Fruit fly (Drosophila melanogaster) whole organism, wandering third instar larva: ENCODE measurements around the gene Herp.

Source experiments
- Abd-B ChIP-seq: fragments of >200 bp; optimal IDR thresholded peaks from 2 replicates; lab custom pipeline; 2017; ENCODE audit warnings: missing biosample characterization, missing genetic modification characterization
- CG32264 ChIP-seq: fragments of 200-800 bp; sonication (Bioruptor generic); optimal IDR thresholded peaks from 2 replicates; lab custom pipeline; 2016; ENCODE audit warnings: missing biosample characterization, missing genetic modification characterization
- CG9705 ChIP-seq: fragments of 200-800 bp; sonication (Bioruptor generic); optimal IDR thresholded peaks from 2 replicates; lab custom pipeline; 2018; ENCODE audit warnings: missing biosample characterization, mild to moderate bottlenecking, missing genetic modification characterization
- CrebA ChIP-seq: fragments of 200-800 bp; sonication (Bioruptor generic); optimal IDR thresholded peaks from 2 replicates; lab custom pipeline; 2016; ENCODE audit warnings: missing biosample characterization, mild to moderate bottlenecking, missing genetic modification characterization, borderline replicate concordance
- Dfd ChIP-seq: fragments of >200 bp; optimal IDR thresholded peaks from 2 replicates; lab custom pipeline; 2017; ENCODE audit warnings: missing biosample characterization, missing genetic modification characterization
- Dif ChIP-seq: fragments of 200-275, 200-300 bp; sonication (Bioruptor generic); optimal IDR thresholded peaks from 2 replicates; lab custom pipeline; 2018; ENCODE audit warnings: missing biosample characterization, missing genetic modification characterization; ENCODE audit not compliant: partially characterized antibody
- GATAd ChIP-seq: sonication (Bioruptor generic); optimal IDR thresholded peaks from 2 replicates; lab custom pipeline; 2016; ENCODE audit warnings: missing biosample characterization, missing genetic modification characterization
- HLH106 ChIP-seq: fragments of 200-800 bp; optimal IDR thresholded peaks from 3 replicates; lab custom pipeline; 2019; ENCODE audit warnings: missing biosample characterization, mild to moderate bottlenecking, missing genetic modification characterization, moderate library complexity
- Hnf4 ChIP-seq: fragments of 200-800 bp; sonication (Bioruptor generic); optimal IDR thresholded peaks from 2 replicates; lab custom pipeline; 2016; ENCODE audit warnings: missing biosample characterization, mild to moderate bottlenecking, missing genetic modification characterization
- Hr78 ChIP-seq: fragments of >200 bp; optimal IDR thresholded peaks from 2 replicates; lab custom pipeline; 2017; ENCODE audit warnings: missing biosample characterization, missing genetic modification characterization
- Hr83 ChIP-seq: fragments of 200-300 bp; sonication (Bioruptor generic); optimal IDR thresholded peaks from 2 replicates; lab custom pipeline; 2016; ENCODE audit warnings: missing biosample characterization, mild to moderate bottlenecking, missing genetic modification characterization, moderate library complexity; ENCODE audit not compliant: poor library complexity, severe bottlenecking
- Jra ChIP-seq: sonication (Bioruptor generic); optimal IDR thresholded peaks from 2 replicates; lab custom pipeline; 2016; ENCODE audit warnings: missing biosample characterization, missing genetic modification characterization
- Mio ChIP-seq: sonication (Bioruptor generic); optimal IDR thresholded peaks from 2 replicates; lab custom pipeline; 2016; ENCODE audit warnings: missing biosample characterization, missing genetic modification characterization
- Myc ChIP-seq: fragments of >200 bp; optimal IDR thresholded peaks from 2 replicates; lab custom pipeline; 2017
- N ChIP-seq: fragments of >200 bp; optimal IDR thresholded peaks from 2 replicates; lab custom pipeline; 2018; ENCODE audit warnings: missing biosample characterization, missing external identifiers, missing genetic modification characterization
- OdsH ChIP-seq: fragments of 200-800 bp; sonication (Bioruptor generic); optimal IDR thresholded peaks from 2 replicates; lab custom pipeline; 2016; ENCODE audit warnings: missing biosample characterization, mild to moderate bottlenecking, missing genetic modification characterization
- Rel ChIP-seq, 2 experiments: fragments of 200-800 bp; sonication (Bioruptor generic) in 1 of 2; optimal IDR thresholded peaks; 2 replicates in 1 of 2; 3 replicates in 1 of 2; lab custom pipeline; 2016 to 2019; ENCODE audit warnings: mild to moderate bottlenecking in 2 of 2, missing biosample characterization in 2 of 2, missing genetic modification characterization in 2 of 2, moderate library complexity in 1 of 2
- Sp1 ChIP-seq: fragments of 200-800 bp; sonication (Bioruptor generic); optimal IDR thresholded peaks from 3 replicates; lab custom pipeline; 2019; ENCODE audit warnings: missing biosample characterization, mild to moderate bottlenecking, missing genetic modification characterization, moderate library complexity
- Vsx2 ChIP-seq: fragments of 200-300, 225-300 bp; sonication (Bioruptor generic); optimal IDR thresholded peaks from 2 replicates; lab custom pipeline; 2018; ENCODE audit warnings: missing biosample characterization, missing genetic modification characterization; ENCODE audit not compliant: partially characterized antibody
- br ChIP-seq: fragments of 200-800 bp; sonication (Bioruptor generic); optimal IDR thresholded peaks from 2 replicates; lab custom pipeline; 2016; ENCODE audit warnings: missing biosample characterization, missing genetic modification characterization
- brk ChIP-seq: fragments of 200-800 bp; sonication (Bioruptor generic); optimal IDR thresholded peaks from 2 replicates; lab custom pipeline; 2016; ENCODE audit warnings: missing biosample characterization, mild to moderate bottlenecking, missing genetic modification characterization
- dl ChIP-seq, 2 experiments: fragments of 175-275, 200-275 bp in 1 of 2; fragments of 200-275 bp in 1 of 2; sonication (Bioruptor generic); optimal IDR thresholded peaks; lab custom pipeline; 2018; ENCODE audit warnings: mild to moderate bottlenecking in 2 of 2, missing biosample characterization in 2 of 2, missing genetic modification characterization in 2 of 2, moderate library complexity in 2 of 2; ENCODE audit not compliant: partially characterized antibody in 2 of 2, insufficient read depth in 1 of 2
- dmrt93B ChIP-seq: fragments of 200-800 bp; sonication (Bioruptor generic); optimal IDR thresholded peaks from 2 replicates; lab custom pipeline; 2018; ENCODE audit warnings: missing biosample characterization, mild to moderate bottlenecking, missing genetic modification characterization
- dsf ChIP-seq: sonication (Bioruptor generic); optimal IDR thresholded peaks from 2 replicates; lab custom pipeline; 2016; ENCODE audit warnings: missing biosample characterization, missing genetic modification characterization, borderline replicate concordance
- ey ChIP-seq: fragments of 200-800 bp; sonication (Bioruptor generic); optimal IDR thresholded peaks from 2 replicates; lab custom pipeline; 2016; ENCODE audit warnings: missing biosample characterization, missing genetic modification characterization
- foxo ChIP-seq, 2 experiments: fragments of 200-800 bp; sonication (Bioruptor generic); optimal IDR thresholded peaks; 2 replicates in 1 of 2; 3 replicates in 1 of 2; lab custom pipeline; 2016 to 2017; ENCODE audit warnings: missing biosample characterization in 2 of 2, missing genetic modification characterization in 2 of 2
- fru ChIP-seq: fragments of 200-800 bp; sonication (Bioruptor generic); optimal IDR thresholded peaks from 3 replicates; lab custom pipeline; 2016; ENCODE audit warnings: missing biosample characterization, mild to moderate bottlenecking, missing genetic modification characterization
- h ChIP-seq: fragments of 200-800 bp; sonication (Bioruptor generic); optimal IDR thresholded peaks from 3 replicates; lab custom pipeline; 2016; ENCODE audit warnings: missing biosample characterization, mild to moderate bottlenecking, missing genetic modification characterization
- jim ChIP-seq: fragments of 175-275, 200-325 bp; sonication (Bioruptor generic); optimal IDR thresholded peaks from 2 replicates; lab custom pipeline; 2016; ENCODE audit warnings: missing biosample characterization, mild to moderate bottlenecking, missing genetic modification characterization
- lola ChIP-seq: fragments of >200 bp; optimal IDR thresholded peaks from 2 replicates; lab custom pipeline; 2017; ENCODE audit warnings: missing biosample characterization, missing genetic modification characterization
- pan ChIP-seq: fragments of >200 bp; optimal IDR thresholded peaks from 2 replicates; lab custom pipeline; 2017
- psq ChIP-seq: fragments of 200-800 bp; sonication (Bioruptor generic); optimal IDR thresholded peaks from 3 replicates; lab custom pipeline; 2017; ENCODE audit warnings: missing biosample characterization, mild to moderate bottlenecking, missing genetic modification characterization, moderate library complexity
- rgr ChIP-seq: fragments of 200-800 bp; sonication (Bioruptor generic); optimal IDR thresholded peaks from 3 replicates; lab custom pipeline; 2016; ENCODE audit warnings: missing biosample characterization, mild to moderate bottlenecking, missing genetic modification characterization
- sage ChIP-seq: fragments of 200-800 bp; sonication (Bioruptor generic); optimal IDR thresholded peaks from 2 replicates; lab custom pipeline; 2016; ENCODE audit warnings: missing biosample characterization, mild to moderate bottlenecking, missing genetic modification characterization
- sv ChIP-seq: fragments of 200-800 bp; sonication (Bioruptor generic); optimal IDR thresholded peaks from 3 replicates; lab custom pipeline; 2016; ENCODE audit warnings: missing biosample characterization, missing genetic modification characterization
- tai ChIP-seq: sonication (Bioruptor generic); optimal IDR thresholded peaks from 2 replicates; lab custom pipeline; 2016; ENCODE audit warnings: missing biosample characterization, missing genetic modification characterization
- usp ChIP-seq: fragments of >200 bp; optimal IDR thresholded peaks from 2 replicates; lab custom pipeline; 2017; ENCODE audit warnings: missing biosample characterization, missing genetic modification characterization
- woc ChIP-seq: sonication (Bioruptor generic); optimal IDR thresholded peaks from 2 replicates; lab custom pipeline; 2016; ENCODE audit warnings: missing biosample characterization, mild to moderate bottlenecking, missing genetic modification characterization

Gene Herp

DNA sequence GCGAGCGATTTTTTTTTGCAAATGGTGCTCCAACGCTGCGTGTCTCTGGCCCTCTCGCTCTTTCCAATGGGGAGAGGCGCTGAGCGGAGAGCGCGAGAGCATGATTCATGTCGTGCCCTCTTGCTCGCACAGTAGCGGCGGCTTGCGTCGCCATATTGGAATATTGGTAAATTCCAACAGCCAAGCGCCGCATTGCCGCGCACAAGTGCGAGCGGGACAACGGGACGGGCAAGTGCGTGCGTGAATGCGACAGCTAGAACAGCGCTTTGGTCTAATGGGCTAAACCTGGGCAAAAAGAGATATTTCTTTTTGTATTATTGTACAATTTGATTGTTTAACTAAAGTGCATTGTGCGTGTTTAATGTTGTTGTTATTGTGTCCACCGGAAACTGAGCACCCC lies 28.4 kb upstream of the Herp start:
- TF ChIP-seq Hnf4 (GFP tag; lab: Kevin White, UChicago) (no peak), Dfd (GFP tag; lab: Kevin White, UChicago) (no peak), HLH106 (tag; lab: Kevin White, UChicago) (peak; percentile 42), CG32264 (GFP tag; lab: Kevin White, UChicago) (no peak), rgr (GFP tag; lab: Kevin White, UChicago) (peak; percentile 25), CG9705 (GFP tag; lab: Kevin White, UChicago) (peak; percentile 13), Jra (peak; percentile 87), Dif (peak; percentile 86), brk (no peak), Rel (GFP tag; optimal IDR thresholded peaks at IDR 0.05; lab: Kevin White, UChicago) (no peak), Rel (tag; optimal IDR thresholded peaks at IDR 0.05; lab: Kevin White, UChicago) (peak; percentile 39), h (peak; percentile 58), br (GFP tag; lab: Kevin White, UChicago) (peak; percentile 31), dl (GFP tag; optimal IDR thresholded peaks at IDR 0.05; lab: Kevin White, UChicago; ENCODE audit: insufficient read depth in 1 of 2, partially characterized antibody in 2 of 2) (peak; percentile 49 to 87), fru (GFP tag; lab: Kevin White, UChicago) (peak; percentile 28), Hr83 (GFP tag; lab: Kevin White, UChicago) (peak; percentile 52)

dm6 chr2L:7827045-7828004 lies 27.5 kb upstream of the Herp start, which contains the start of the genes Rack1 and mts:
Gene Rack1 (minus strand): TSS chr2L:7827315.
Gene mts (plus strand): TSS chr2L:7827650.
- TF ChIP-seq OdsH (GFP tag; lab: Kevin White, UChicago) (peak; percentile 72), Mio (GFP tag; lab: Kevin White, UChicago) (peak; percentile 74), Sp1 (GFP tag; lab: Kevin White, UChicago) (peak; percentile 85), woc (GFP tag; lab: Kevin White, UChicago) (peak; percentile 34), GATAd (no peak), rgr (GFP tag; lab: Kevin White, UChicago) (peak; percentile 92), dsf (GFP tag; lab: Kevin White, UChicago) (peak; percentile 29), sage (peak; percentile 71), dmrt93B (GFP tag; lab: Kevin White, UChicago) (peak; percentile 83), jim (GFP tag; lab: Kevin White, UChicago) (no peak), lola (GFP tag; lab: Kevin White, UChicago) (no peak), sv (GFP tag; lab: Kevin White, UChicago) (peak; percentile 71), br (GFP tag; lab: Kevin White, UChicago) (peak; percentile 80), dl (GFP tag; optimal IDR thresholded peaks at IDR 0.05; lab: Kevin White, UChicago; ENCODE audit: insufficient read depth in 1 of 2, partially characterized antibody in 2 of 2) (no peak), Jra (peak; percentile 79), pan (lab: Kevin White, UChicago) (no peak), usp (GFP tag; lab: Kevin White, UChicago) (no peak), brk (peak; percentile 67), tai (GFP tag; lab: Kevin White, UChicago) (no peak), Hr83 (GFP tag; lab: Kevin White, UChicago) (peak; percentile 98), Dfd (GFP tag; lab: Kevin White, UChicago) (no peak), h (peak; percentile 81), Myc (lab: Kevin White, UChicago) (peak; percentile 50), Rel (GFP tag; optimal IDR thresholded peaks at IDR 0.05; lab: Kevin White, UChicago) (no peak), Rel (tag; optimal IDR thresholded peaks at IDR 0.05; lab: Kevin White, UChicago) (peak; percentile 62), Hr78 (GFP tag; lab: Kevin White, UChicago) (no peak), fru (GFP tag; lab: Kevin White, UChicago) (peak; percentile 67), Vsx2 (GFP tag; lab: Kevin White, UChicago) (no peak), psq (peak; percentile 61), Abd-B (GFP tag; lab: Kevin White, UChicago) (no peak), CG32264 (GFP tag; lab: Kevin White, UChicago) (peak; percentile 26), ey (GFP tag; lab: Kevin White, UChicago) (peak; percentile 38), foxo (GFP tag; optimal IDR thresholded peaks at IDR 0.05; lab: Kevin White, UChicago) (peak in 1 of 2 experiments; percentile 65), CrebA (no peak), Hnf4 (GFP tag; lab: Kevin White, UChicago) (peak; percentile 89), HLH106 (tag; lab: Kevin White, UChicago) (peak; percentile 79), N (GFP tag; lab: Kevin White, UChicago) (no peak), Dif (peak; percentile 68), CG9705 (GFP tag; lab: Kevin White, UChicago) (peak; percentile 83)
- TF ChIP-seq, all 38 proteins: peak for 25
